Worm (Caenorhabditis elegans) whole organism, L3 larva: Measurements from ENCODE around the gene mrps-2.

Source experiments
- R02D3.7 ChIP-seq: fragments of 150-350 bp; optimal IDR thresholded peaks from 2 replicates; lab custom pipeline; 2014; ENCODE audit warnings: missing biosample characterization, missing genetic modification characterization
- ZK546.5 ChIP-seq: sonication (generic microtip); optimal IDR thresholded peaks from 2 replicates; lab custom pipeline; 2017; ENCODE audit warnings: missing biosample characterization, missing genetic modification characterization
- ama-1 ChIP-seq: fragments of 150-350 bp; optimal IDR thresholded peaks from 2 replicates; lab custom pipeline; 2018
- ceh-16 ChIP-seq: sonication (generic microtip); optimal IDR thresholded peaks from 2 replicates; lab custom pipeline; 2017; ENCODE audit warnings: missing biosample characterization, missing genetic modification characterization
- ceh-28 ChIP-seq: fragments of 150-350 bp; optimal IDR thresholded peaks from 2 replicates; lab custom pipeline; 2014; ENCODE audit warnings: missing biosample characterization, missing genetic modification reagents, missing genetic modification characterization
- ceh-82 ChIP-seq: fragments of 150-350 bp; optimal IDR thresholded peaks from 2 replicates; lab custom pipeline; 2014; ENCODE audit warnings: missing biosample characterization, missing genetic modification characterization
- ceh-9 ChIP-seq: sonication (generic microtip); optimal IDR thresholded peaks from 2 replicates; lab custom pipeline; 2018; ENCODE audit warnings: missing biosample characterization, missing genetic modification characterization
- egl-27 ChIP-seq: sonication (generic microtip); optimal IDR thresholded peaks from 4 replicates; lab custom pipeline; 2017; ENCODE audit warnings: missing biosample characterization, missing genetic modification reagents, missing genetic modification characterization
- elt-1 ChIP-seq: fragments of 150-350 bp; optimal IDR thresholded peaks from 2 replicates; lab custom pipeline; 2014; ENCODE audit warnings: missing biosample characterization, missing genetic modification characterization
- elt-2 ChIP-seq: sonication (generic microtip); optimal IDR thresholded peaks from 2 replicates; lab custom pipeline; 2016; ENCODE audit warnings: missing genetic modification reagents, mild to moderate bottlenecking, missing genetic modification characterization, missing compliant biosample characterization
- elt-3 ChIP-seq, 3 experiments: fragments of 150-350 bp in 1 of 3; sonication (generic microtip) in 2 of 3; optimal IDR thresholded peaks; 2 replicates in 2 of 3; 4 replicates in 1 of 3; lab custom pipeline; 2014 to 2017; ENCODE audit warnings: missing biosample characterization in 3 of 3, missing genetic modification characterization in 3 of 3
- fkh-10 ChIP-seq: sonication (generic microtip); optimal IDR thresholded peaks from 2 replicates; lab custom pipeline; 2017; ENCODE audit warnings: missing biosample characterization, missing genetic modification reagents, missing genetic modification characterization
- fos-1 ChIP-seq: fragments of 150-350 bp; optimal IDR thresholded peaks from 2 replicates; lab custom pipeline; 2014; ENCODE audit warnings: missing biosample characterization, missing genetic modification characterization
- hmg-11 ChIP-seq: sonication (generic microtip); optimal IDR thresholded peaks from 2 replicates; lab custom pipeline; 2016; ENCODE audit warnings: missing genetic modification characterization, missing compliant biosample characterization
- jun-1 ChIP-seq: fragments of 150-350 bp; optimal IDR thresholded peaks from 2 replicates; lab custom pipeline; 2014; ENCODE audit warnings: missing biosample characterization, missing genetic modification reagents, missing genetic modification characterization
- lin-39 ChIP-seq: fragments of 150-350 bp; optimal IDR thresholded peaks from 2 replicates; lab custom pipeline; 2018; ENCODE audit warnings: missing biosample characterization, missing genetic modification reagents, missing genetic modification characterization
- lsy-12 ChIP-seq: sonication (generic microtip); optimal IDR thresholded peaks from 2 replicates; lab custom pipeline; 2016; ENCODE audit warnings: mild to moderate bottlenecking, missing genetic modification characterization, missing compliant biosample characterization
- mdl-1 ChIP-seq: fragments of 150-350 bp; optimal IDR thresholded peaks from 2 replicates; lab custom pipeline; 2014; ENCODE audit warnings: missing biosample characterization, missing genetic modification characterization
- mml-1 ChIP-seq: fragments of 150-350 bp; sonication (generic microtip); optimal IDR thresholded peaks from 3 replicates; lab custom pipeline; 2014; ENCODE audit warnings: missing biosample characterization, missing genetic modification characterization
- nfya-1 ChIP-seq: sonication (generic microtip); optimal IDR thresholded peaks from 2 replicates; lab custom pipeline; 2017; ENCODE audit warnings: missing genetic modification characterization, mild to moderate bottlenecking, missing compliant biosample characterization, antibody characterized with exemption, moderate library complexity; ENCODE audit not compliant: insufficient read depth
- nhr-11 ChIP-seq: fragments of 150-350 bp; optimal IDR thresholded peaks from 2 replicates; lab custom pipeline; 2014; ENCODE audit warnings: missing biosample characterization, missing genetic modification characterization
- nhr-12 ChIP-seq: fragments of 150-350 bp; optimal IDR thresholded peaks from 2 replicates; lab custom pipeline; 2014; ENCODE audit warnings: missing biosample characterization, missing genetic modification characterization
- nhr-23 ChIP-seq: fragments of 150-350 bp; optimal IDR thresholded peaks from 2 replicates; lab custom pipeline; 2014; ENCODE audit warnings: missing biosample characterization, missing genetic modification reagents, missing genetic modification characterization
- nhr-25 ChIP-seq: sonication (generic microtip); optimal IDR thresholded peaks from 2 replicates; lab custom pipeline; 2017; ENCODE audit warnings: missing biosample characterization, missing genetic modification characterization
- nhr-28 ChIP-seq: fragments of 150-350 bp; optimal IDR thresholded peaks from 2 replicates; lab custom pipeline; 2014; ENCODE audit warnings: missing biosample characterization, missing genetic modification characterization
- nhr-43 ChIP-seq: sonication (generic microtip); optimal IDR thresholded peaks from 2 replicates; lab custom pipeline; 2016; ENCODE audit warnings: mild to moderate bottlenecking, missing genetic modification characterization, missing compliant biosample characterization; ENCODE audit not compliant: poor library complexity, severe bottlenecking
- nhr-67 ChIP-seq: fragments of 150-350 bp; optimal IDR thresholded peaks from 2 replicates; lab custom pipeline; 2014; ENCODE audit warnings: missing biosample characterization, missing genetic modification characterization
- nhr-76 ChIP-seq: fragments of 150-350 bp; sonication (generic microtip); optimal IDR thresholded peaks from 5 replicates; lab custom pipeline; 2014; ENCODE audit warnings: missing biosample characterization, missing genetic modification characterization
- nhr-77 ChIP-seq: fragments of 150-350 bp; optimal IDR thresholded peaks from 2 replicates; lab custom pipeline; 2014; ENCODE audit warnings: missing biosample characterization, missing genetic modification characterization
- pha-4 ChIP-seq: fragments of 150-350 bp; optimal IDR thresholded peaks from 2 replicates; lab custom pipeline; 2014; ENCODE audit warnings: missing biosample characterization, missing genetic modification reagents, missing genetic modification characterization
- pqm-1 ChIP-seq: fragments of 150-350 bp; optimal IDR thresholded peaks from 2 replicates; lab custom pipeline; 2017; ENCODE audit warnings: missing biosample characterization, missing genetic modification characterization, inconsistent platforms
- sea-2 ChIP-seq: fragments of 150-350 bp; sonication (generic microtip); optimal IDR thresholded peaks from 4 replicates; lab custom pipeline; 2014; ENCODE audit warnings: missing biosample characterization, missing genetic modification reagents, missing genetic modification characterization
- skn-1 ChIP-seq: fragments of 150-350 bp; optimal IDR thresholded peaks from 2 replicates; lab custom pipeline; 2014; ENCODE audit warnings: missing biosample characterization, missing genetic modification characterization
- snpc-4 ChIP-seq: fragments of 150-350 bp; optimal IDR thresholded peaks from 2 replicates; lab custom pipeline; 2014; ENCODE audit warnings: missing biosample characterization, missing genetic modification characterization
- tbx-2 ChIP-seq: sonication (generic microtip); optimal IDR thresholded peaks from 2 replicates; lab custom pipeline; 2016; ENCODE audit warnings: mild to moderate bottlenecking, missing genetic modification characterization, missing compliant biosample characterization
- unc-39 ChIP-seq: sonication (generic microtip); optimal IDR thresholded peaks from 4 replicates; lab custom pipeline; 2017; ENCODE audit warnings: missing biosample characterization, missing genetic modification characterization
- unc-62 ChIP-seq: fragments of 150-350 bp; sonication (generic microtip); optimal IDR thresholded peaks from 4 replicates; lab custom pipeline; 2014; ENCODE audit warnings: missing biosample characterization, missing genetic modification reagents, missing genetic modification characterization
- zag-1 ChIP-seq: fragments of 150-350 bp; optimal IDR thresholded peaks from 2 replicates; lab custom pipeline; 2014; ENCODE audit warnings: missing biosample characterization, missing genetic modification characterization
- ztf-11 ChIP-seq: fragments of 150-350 bp; optimal IDR thresholded peaks from 2 replicates; lab custom pipeline; 2014; ENCODE audit warnings: missing biosample characterization, missing genetic modification characterization
- ztf-4 ChIP-seq: fragments of 150-350 bp; optimal IDR thresholded peaks from 2 replicates; lab custom pipeline; 2014; ENCODE audit warnings: missing biosample characterization, missing genetic modification characterization

mrps-2 gene

ce11 chrV:8465386-8465785 is at the start of gene mrps-2:
Gene mrps-2, plus strand, starts transcription at chrV:8465686.
- TF ChIP-seq pqm-1 (no peak), snpc-4 (no peak), ceh-28 (tag; lab: Kevin White, UChicago) (no peak), zag-1 (tag; lab: Kevin White, UChicago) (no peak), ceh-9 (tag; lab: Kevin White, UChicago) (no peak)
- TF ChIP-seq, all 47 proteins: peak for 0

- TF ChIP-seq R02D3.7 (tag; lab: Kevin White, UChicago), result no peak
- TF ChIP-seq egl-27 (tag; lab: Kevin White, UChicago), result no peak
- TF ChIP-seq elt-1 (tag; lab: Kevin White, UChicago), result no peak
- TF ChIP-seq lsy-12 (tag; lab: Kevin White, UChicago), result no peak
- no peak for TF ChIP-seq snpc-4
- TF ChIP-seq unc-62 (GFP tag; lab: Kevin White, UChicago), result no peak
- no peak for TF ChIP-seq ztf-11 (tag; lab: Kevin White, UChicago)
- TF ChIP-seq sea-2 (GFP tag; lab: Kevin White, UChicago), result no peak
- peak; percentile 69 for TF ChIP-seq nfya-1 (tag; lab: Kevin White, UChicago)
- TF ChIP-seq, all 47 proteins: peak for 1
Observed at ce11 chrV:8417271-8417670, 48.2 kb upstream of the mrps-2 start.

ce11 chrV:8424840-8425814 is 40.4 kb upstream of the mrps-2 start:
- TF ChIP-seq ama-1 (peak; percentile 16), tbx-2 (no peak), nhr-28 (no peak), ztf-4 (tag; lab: Kevin White, UChicago) (peak; percentile 23), nhr-12 (tag; lab: Kevin White, UChicago) (no peak), pqm-1 (peak; percentile 88), zag-1 (tag; lab: Kevin White, UChicago) (no peak), nhr-11 (tag; lab: Kevin White, UChicago) (no peak), elt-2 (tag; lab: Kevin White, UChicago) (peak; percentile 92), pha-4 (tag; lab: Kevin White, UChicago) (peak; percentile 73), lin-39 (no peak), ceh-16 (tag; lab: Kevin White, UChicago) (no peak), ceh-28 (tag; lab: Kevin White, UChicago) (no peak), nhr-77 (no peak), jun-1 (tag; lab: Kevin White, UChicago) (peak; percentile 9), sea-2 (GFP tag; lab: Kevin White, UChicago) (no peak), hmg-11 (tag; lab: Kevin White, UChicago) (no peak), fkh-10 (GFP tag; lab: Kevin White, UChicago) (no peak), nhr-25 (tag; lab: Kevin White, UChicago) (peak; percentile 14)

- TF ChIP-seq pha-4 (tag; lab: Kevin White, UChicago) (peak; percentile 14), nfya-1 (tag; lab: Kevin White, UChicago) (peak; percentile 37), unc-39 (no peak)
Observed at ce11 chrV:8426210-8426609, 39.3 kb upstream of the mrps-2 start.

- TF ChIP-seq ceh-16 (tag; lab: Kevin White, UChicago), result no peak
- no peak for TF ChIP-seq ceh-82 (tag; lab: Kevin White, UChicago)
- peak; percentile 37 for TF ChIP-seq nhr-23 (tag; lab: Kevin White, UChicago)
- TF ChIP-seq unc-39, result no peak
- TF ChIP-seq nfya-1 (tag; lab: Kevin White, UChicago), result no peak
- TF ChIP-seq lin-39, result no peak
- no peak for TF ChIP-seq tbx-2
- no peak for TF ChIP-seq ZK546.5 (tag; lab: Kevin White, UChicago)
- no peak for TF ChIP-seq nhr-67 (tag; lab: Kevin White, UChicago)
- TF ChIP-seq hmg-11 (tag; lab: Kevin White, UChicago), result no peak
- TF ChIP-seq nhr-43 (tag; lab: Kevin White, UChicago), result peak; percentile 55
- TF ChIP-seq skn-1 (tag; lab: Kevin White, UChicago), result no peak
- no peak for TF ChIP-seq mdl-1 (tag; lab: Kevin White, UChicago)
- no peak for TF ChIP-seq elt-1 (tag; lab: Kevin White, UChicago)
- TF ChIP-seq nhr-11 (tag; lab: Kevin White, UChicago), result no peak
- no peak for TF ChIP-seq nhr-77
- TF ChIP-seq nhr-76 (tag; lab: Kevin White, UChicago), result no peak
- TF ChIP-seq fkh-10 (GFP tag; lab: Kevin White, UChicago), result no peak
- TF ChIP-seq snpc-4, result no peak
- TF ChIP-seq elt-3 (tag; optimal IDR thresholded peaks at IDR 0.05; lab: Kevin White, UChicago), result no peak
- TF ChIP-seq nhr-12 (tag; lab: Kevin White, UChicago), result no peak
- TF ChIP-seq fos-1 (tag; lab: Kevin White, UChicago), result no peak
- no peak for TF ChIP-seq ztf-11 (tag; lab: Kevin White, UChicago)
- peak; percentile 23 for TF ChIP-seq pqm-1
- no peak for TF ChIP-seq mml-1
Observed at ce11 chrV:8426741-8427457, 38.6 kb upstream of the mrps-2 start.
